Fruit fly (Drosophila melanogaster) whole organism, embryonic: ENCODE data around the gene Pss.
A peak's percentile ranks its signal among the peaks of the same experiment; 100 is the strongest.

ENCODE experiments used
- Antp ChIP-seq: fragments of 200-800 bp; sonication (Bioruptor generic); optimal IDR thresholded peaks from 3 replicates; lab custom pipeline; 2016; ENCODE audit warnings: missing biosample characterization, missing genetic modification characterization
- Blimp-1 ChIP-seq: fragments of 200-800 bp; sonication (Bioruptor generic); optimal IDR thresholded peaks from 3 replicates; lab custom pipeline; 2018; ENCODE audit warnings: missing biosample characterization, missing genetic modification characterization, mild to moderate bottlenecking, moderate library complexity, missing genetic modification reagents
- BtbVII ChIP-seq: fragments of 200-800 bp; sonication (Bioruptor generic); optimal IDR thresholded peaks from 3 replicates; lab custom pipeline; 2017; ENCODE audit warnings: missing biosample characterization, mild to moderate bottlenecking, missing genetic modification characterization
- C15 ChIP-seq: fragments of 200-800 bp; sonication (Bioruptor generic); IDR thresholded peaks from 3 replicates; pipeline ENCODE4 v1.3.6; 2022; ENCODE audit warnings: missing biosample characterization, missing genetic modification characterization
- CG10267 ChIP-seq: fragments of 200-800 bp; sonication (Bioruptor generic); optimal IDR thresholded peaks from 2 replicates; lab custom pipeline; 2018; ENCODE audit warnings: missing biosample characterization, mild to moderate bottlenecking, missing genetic modification characterization, moderate library complexity
- CG11504 ChIP-seq: fragments of 200-800 bp; sonication (Bioruptor generic); optimal IDR thresholded peaks from 3 replicates; lab custom pipeline; 2019; ENCODE audit warnings: missing biosample characterization, mild to moderate bottlenecking, missing genetic modification characterization, moderate library complexity
- CG12659 ChIP-seq: fragments of 200-800 bp; sonication (Bioruptor generic); optimal IDR thresholded peaks from 3 replicates; lab custom pipeline; 2017; ENCODE audit warnings: mild to moderate bottlenecking, missing biosample characterization, missing genetic modification reagents, missing genetic modification characterization
- CG14667 ChIP-seq: fragments of 200-800 bp; sonication (Bioruptor generic); IDR thresholded peaks from 2 replicates; pipeline ENCODE4 v1.3.6; 2022; ENCODE audit warnings: missing biosample characterization, missing genetic modification characterization
- CG1603 ChIP-seq: fragments of 200-800 bp; sonication (Bioruptor generic); optimal IDR thresholded peaks from 2 replicates; lab custom pipeline; 2019; ENCODE audit warnings: missing biosample characterization, mild to moderate bottlenecking, missing genetic modification characterization, moderate library complexity
- CG2116 ChIP-seq: fragments of 200-800 bp; sonication (Bioruptor generic); optimal IDR thresholded peaks from 3 replicates; lab custom pipeline; 2018; ENCODE audit warnings: missing biosample characterization, mild to moderate bottlenecking, missing genetic modification characterization
- CG4424 ChIP-seq: fragments of 200-800 bp; sonication (Bioruptor generic); optimal IDR thresholded peaks from 3 replicates; lab custom pipeline; 2016; ENCODE audit warnings: missing biosample characterization, missing genetic modification characterization
- CG4617 ChIP-seq: fragments of 200-800 bp; sonication (Bioruptor generic); optimal IDR thresholded peaks from 3 replicates; lab custom pipeline; 2016; ENCODE audit warnings: missing biosample characterization, missing genetic modification characterization, borderline replicate concordance
- CG6813 ChIP-seq: fragments of 200-800 bp; sonication (Bioruptor generic); optimal IDR thresholded peaks from 2 replicates; lab custom pipeline; 2017; ENCODE audit warnings: missing biosample characterization, missing genetic modification characterization, mild to moderate bottlenecking, moderate library complexity, missing genetic modification reagents
- Dek ChIP-seq: fragments of 200-800 bp; sonication (Bioruptor generic); optimal IDR thresholded peaks from 3 replicates; lab custom pipeline; 2019; ENCODE audit warnings: missing biosample characterization, mild to moderate bottlenecking, missing genetic modification characterization, moderate library complexity
- Med ChIP-seq: fragments of 200-800 bp; sonication (Bioruptor generic); peaks from one replicate; lab custom pipeline; 2016; ENCODE audit warnings: missing biosample characterization, missing genetic modification characterization, mild to moderate bottlenecking, inconsistent platforms, moderate library complexity
- NFAT ChIP-seq: fragments of 200-800 bp; sonication (Bioruptor generic); IDR thresholded peaks from 2 replicates; pipeline ENCODE4 v1.3.6; 2022; ENCODE audit warnings: missing biosample characterization, missing genetic modification characterization
- Nf-YA ChIP-seq: fragments of 200-800 bp; sonication (Bioruptor generic); IDR thresholded peaks from 2 replicates; pipeline ENCODE4 v1.3.6; 2022; ENCODE audit warnings: missing biosample characterization, missing genetic modification characterization
- Oli ChIP-seq: fragments of 200-800 bp; sonication (Bioruptor generic); optimal IDR thresholded peaks from 2 replicates; lab custom pipeline; 2018; ENCODE audit warnings: missing biosample characterization, mild to moderate bottlenecking, missing genetic modification characterization, moderate library complexity
- Sox102F ChIP-seq: fragments of 200-800 bp; sonication (Bioruptor generic); optimal IDR thresholded peaks from 2 replicates; lab custom pipeline; 2018; ENCODE audit warnings: missing biosample characterization, mild to moderate bottlenecking, missing genetic modification characterization, moderate library complexity
- Xbp1 ChIP-seq: fragments of 200-800 bp; sonication (Bioruptor generic); optimal IDR thresholded peaks from 3 replicates; lab custom pipeline; 2016; ENCODE audit warnings: missing biosample characterization, mild to moderate bottlenecking, missing genetic modification characterization
- Xrp1 ChIP-seq: fragments of 200-800 bp; sonication (Bioruptor generic); IDR thresholded peaks from 2 replicates; pipeline ENCODE4 v1.3.6; 2022; ENCODE audit warnings: missing biosample characterization, missing genetic modification characterization
- ab ChIP-seq: fragments of 200-800 bp; sonication (Bioruptor generic); optimal IDR thresholded peaks from 2 replicates; lab custom pipeline; 2016; ENCODE audit warnings: missing biosample characterization, missing genetic modification characterization
- br ChIP-seq: fragments of >200 bp; optimal IDR thresholded peaks from 2 replicates; lab custom pipeline; 2017
- bsh ChIP-seq, 2 experiments: fragments of 200-800 bp; sonication (Bioruptor generic); optimal IDR thresholded peaks; 2 replicates each; lab custom pipeline; 2017 to 2018; ENCODE audit warnings: mild to moderate bottlenecking in 2 of 2, missing biosample characterization in 2 of 2, missing genetic modification characterization in 2 of 2, moderate library complexity in 1 of 2
- ci ChIP-seq: fragments of 200-800 bp; sonication (Bioruptor generic); IDR thresholded peaks from 3 replicates; pipeline ENCODE4 v1.3.6; 2022; ENCODE audit warnings: missing biosample characterization, missing genetic modification characterization
- corto ChIP-seq: fragments of 200-800 bp; sonication (Bioruptor generic); optimal IDR thresholded peaks from 2 replicates; lab custom pipeline; 2016; ENCODE audit warnings: missing biosample characterization, mild to moderate bottlenecking, missing genetic modification characterization, moderate library complexity
- dmrt11E ChIP-seq: fragments of 200-800 bp; sonication (Bioruptor generic); optimal IDR thresholded peaks from 3 replicates; lab custom pipeline; 2018; ENCODE audit warnings: missing biosample characterization, mild to moderate bottlenecking, missing genetic modification characterization, moderate library complexity
- gcm ChIP-seq: fragments of 200-800 bp; sonication (Bioruptor generic); optimal IDR thresholded peaks from 2 replicates; lab custom pipeline; 2019; ENCODE audit warnings: missing biosample characterization, mild to moderate bottlenecking, missing genetic modification characterization, moderate library complexity
- grn ChIP-seq: fragments of 200-800 bp; sonication (Bioruptor generic); optimal IDR thresholded peaks from 3 replicates; lab custom pipeline; 2017; ENCODE audit warnings: missing biosample characterization, missing genetic modification characterization
- hb ChIP-seq: fragments of 200-800 bp; sonication (Bioruptor generic); IDR thresholded peaks from 3 replicates; pipeline ENCODE4 v1.3.6; 2022; ENCODE audit warnings: missing biosample characterization, missing genetic modification characterization; ENCODE audit not compliant: partially characterized antibody
- insv ChIP-seq, 2 experiments: fragments of 200-800 bp; sonication (Bioruptor generic); optimal IDR thresholded peaks; 3 replicates each; lab custom pipeline; 2016 to 2018; ENCODE audit warnings: missing biosample characterization in 2 of 2, missing genetic modification characterization in 2 of 2
- lab ChIP-seq: fragments of 200-800 bp; sonication (Bioruptor generic); optimal IDR thresholded peaks from 3 replicates; lab custom pipeline; 2017; ENCODE audit warnings: missing biosample characterization, missing genetic modification characterization, mild to moderate bottlenecking, moderate library complexity, missing genetic modification reagents
- lbe ChIP-seq: fragments of 200-800 bp; sonication (Bioruptor generic); optimal IDR thresholded peaks from 2 replicates; lab custom pipeline; 2016; ENCODE audit warnings: missing biosample characterization, mild to moderate bottlenecking, missing genetic modification characterization
- nom ChIP-seq: fragments of 200-800 bp; sonication (Bioruptor generic); optimal IDR thresholded peaks from 2 replicates; lab custom pipeline; 2017; ENCODE audit warnings: missing biosample characterization, missing genetic modification characterization, mild to moderate bottlenecking, moderate library complexity, missing genetic modification reagents
- phol ChIP-seq: fragments of 200-800 bp; sonication (Bioruptor generic); optimal IDR thresholded peaks from 3 replicates; lab custom pipeline; 2018; ENCODE audit warnings: missing biosample characterization, mild to moderate bottlenecking, missing genetic modification characterization, moderate library complexity
- pnt ChIP-seq: fragments of 200-800 bp; sonication (Bioruptor generic); optimal IDR thresholded peaks from 3 replicates; lab custom pipeline; 2016; ENCODE audit warnings: missing biosample characterization, missing genetic modification characterization
- sug ChIP-seq: fragments of 200-800 bp; optimal IDR thresholded peaks from 2 replicates; lab custom pipeline; 2019; ENCODE audit warnings: missing biosample characterization, mild to moderate bottlenecking, missing genetic modification characterization, moderate library complexity
- toy ChIP-seq: fragments of 200-800 bp; sonication (Bioruptor generic); IDR thresholded peaks from 2 replicates; pipeline ENCODE4 v1.3.6; 2022; ENCODE audit warnings: missing biosample characterization, missing genetic modification characterization
- unpg ChIP-seq: fragments of 200-800 bp; sonication (Bioruptor generic); optimal IDR thresholded peaks from 3 replicates; lab custom pipeline; 2018; ENCODE audit warnings: missing biosample characterization, mild to moderate bottlenecking, missing genetic modification characterization, moderate library complexity
- vvl ChIP-seq: fragments of 200-800 bp; sonication (Bioruptor generic); IDR thresholded peaks from 2 replicates; pipeline ENCODE4 v1.3.6; 2022; ENCODE audit warnings: missing biosample characterization, missing genetic modification characterization

Pss gene

dm6 chr3L:20551862-20552261 is 25.9 kb upstream of the Pss start (continued):
- TF ChIP-seq Xbp1 (GFP tag; lab: Kevin White, UChicago) (peak; percentile 3), Nf-YA (GFP tag; lab: Robert Waterston, UW) (no peak), insv (GFP tag; optimal IDR thresholded peaks at IDR 0.05; lab: Kevin White, UChicago) (no peak), gcm (no peak), dmrt11E (tag; lab: Kevin White, UChicago) (peak; percentile 33), CG10267 (tag; lab: Kevin White, UChicago) (peak; percentile 3), NFAT (no peak), lab (GFP tag; lab: Kevin White, UChicago) (no peak), unpg (GFP tag; lab: Kevin White, UChicago) (no peak), CG2116 (GFP tag; lab: Kevin White, UChicago) (no peak), CG4617 (no peak), CG6813 (GFP tag; lab: Kevin White, UChicago) (no peak), toy (GFP tag; lab: Robert Waterston, UW) (no peak), Med (GFP tag; lab: Kevin White, UChicago) (peak; percentile 74), Oli (tag; lab: Kevin White, UChicago) (peak; percentile 9), ab (GFP tag; lab: Kevin White, UChicago) (no peak), phol (peak; percentile 12), Blimp-1 (GFP tag; lab: Kevin White, UChicago) (peak; percentile 56), BtbVII (no peak), vvl (GFP tag; lab: Robert Waterston, UW) (peak; percentile 46; the same call in 1 of the 2 replicates), C15 (GFP tag; lab: Robert Waterston, UW) (no peak), sug (tag; lab: Kevin White, UChicago) (no peak), pnt (GFP tag; lab: Kevin White, UChicago) (no peak), br (lab: Kevin White, UChicago) (no peak), grn (GFP tag; lab: Kevin White, UChicago) (peak; percentile 77), Dek (no peak), CG14667 (no peak), Sox102F (GFP tag; lab: Kevin White, UChicago) (peak; percentile 17), hb (no peak), bsh (GFP tag; optimal IDR thresholded peaks at IDR 0.05; lab: Kevin White, UChicago) (peak; percentile 33 to 57), ci (GFP tag; lab: Robert Waterston, UW) (no peak), CG1603 (peak; percentile 31), Xrp1 (peak; percentile 42; the same call in 1 of the 2 replicates), CG4424 (GFP tag; lab: Kevin White, UChicago) (peak; percentile 19), CG11504 (tag; lab: Kevin White, UChicago) (peak; percentile 9), Antp (no peak)
- TF ChIP-seq, all 482 proteins: peak for 35

dm6 chr3L:20549358-20549757 is 23.4 kb upstream of the Pss start:
- TF ChIP-seq CG12659, result no peak
- peak in 1 of 2 experiments; percentile 24 for TF ChIP-seq bsh (GFP tag; optimal IDR thresholded peaks at IDR 0.05; lab: Kevin White, UChicago)
- TF ChIP-seq grn (GFP tag; lab: Kevin White, UChicago), result peak; percentile 24
- TF ChIP-seq lbe (GFP tag; lab: Kevin White, UChicago), result peak; percentile 37
- peak; percentile 45 for TF ChIP-seq corto (GFP tag; lab: Kevin White, UChicago)
- TF ChIP-seq nom (GFP tag; lab: Kevin White, UChicago), result peak; percentile 17
